Worm (Caenorhabditis elegans) whole organism, late embryonic: ENCODE results near the gene xbx-5.

Experiments used
- ceh-19 ChIP-seq: fragments of 200-800 bp; sonication (Bioruptor generic); optimal IDR thresholded peaks from 2 replicates; lab custom pipeline; 2018; ENCODE audit warnings: mild to moderate bottlenecking, missing genetic modification characterization, missing compliant biosample characterization
- ceh-30 ChIP-seq: fragments of 150-350 bp; optimal IDR thresholded peaks from 2 replicates; lab custom pipeline; 2014; ENCODE audit warnings: missing biosample characterization, missing genetic modification characterization
- ceh-31 ChIP-seq: sonication (generic microtip); optimal IDR thresholded peaks from 2 replicates; lab custom pipeline; 2016; ENCODE audit warnings: missing genetic modification characterization, missing compliant biosample characterization
- ceh-34 ChIP-seq: sonication (generic microtip); optimal IDR thresholded peaks from 2 replicates; lab custom pipeline; 2016; ENCODE audit warnings: mild to moderate bottlenecking, missing genetic modification characterization, missing compliant biosample characterization
- ceh-9 ChIP-seq: sonication (generic microtip); optimal IDR thresholded peaks from 2 replicates; lab custom pipeline; 2016; ENCODE audit warnings: mild to moderate bottlenecking, missing genetic modification characterization, inconsistent platforms, missing compliant biosample characterization
- fax-1 ChIP-seq: sonication (generic microtip); optimal IDR thresholded peaks from 2 replicates; lab custom pipeline; 2016; ENCODE audit warnings: missing genotype, missing genetic modification characterization, missing compliant biosample characterization
- fkh-10 ChIP-seq: fragments of 150-350 bp; optimal IDR thresholded peaks from 2 replicates; lab custom pipeline; 2014; ENCODE audit warnings: missing biosample characterization, missing genetic modification reagents, missing genetic modification characterization
- nfya-1 ChIP-seq: sonication (generic microtip); optimal IDR thresholded peaks from 2 replicates; lab custom pipeline; 2017; ENCODE audit warnings: missing genetic modification characterization, mild to moderate bottlenecking, missing compliant biosample characterization, antibody characterized with exemption, moderate library complexity
- nhr-11 ChIP-seq: fragments of 150-350 bp; optimal IDR thresholded peaks from 2 replicates; lab custom pipeline; 2014; ENCODE audit warnings: missing biosample characterization, missing genetic modification characterization
- pag-3 ChIP-seq: sonication (generic microtip); optimal IDR thresholded peaks from 2 replicates; lab custom pipeline; 2016; ENCODE audit warnings: missing compliant biosample characterization, missing genetic modification characterization, borderline replicate concordance
- sox-4 ChIP-seq: sonication (generic microtip); optimal IDR thresholded peaks from 2 replicates; lab custom pipeline; 2017; ENCODE audit warnings: mild to moderate bottlenecking, missing genetic modification characterization, inconsistent platforms, missing compliant biosample characterization
- tbx-2 ChIP-seq: sonication (generic microtip); optimal IDR thresholded peaks from 2 replicates; lab custom pipeline; 2016; ENCODE audit warnings: missing genetic modification characterization, missing compliant biosample characterization

- TF ChIP-seq ceh-30: no peak
- no peak for TF ChIP-seq ceh-9
- no peak for TF ChIP-seq ceh-19 (GFP tag; lab: Kevin White, UChicago)
- TF ChIP-seq ceh-34 (tag; lab: Kevin White, UChicago): no peak
- TF ChIP-seq pag-3 (tag; lab: Kevin White, UChicago): no peak
- TF ChIP-seq nhr-11 (tag; lab: Kevin White, UChicago): no peak
- TF ChIP-seq nfya-1 (tag; lab: Kevin White, UChicago): no peak
- TF ChIP-seq sox-4 (tag; lab: Kevin White, UChicago): no peak
- no peak for TF ChIP-seq fax-1 (tag; lab: Kevin White, UChicago)
- no peak for TF ChIP-seq tbx-2 (tag; lab: Kevin White, UChicago)
- TF ChIP-seq ceh-31 (tag; lab: Kevin White, UChicago): no peak
- no peak for TF ChIP-seq fkh-10 (GFP tag; lab: Kevin White, UChicago)
These were observed 28.0 kb upstream of the xbx-5 start, which contains the start of gene cyp-25A1 for ce11 chrIII:3832291-3832690.
